Fruit fly (Drosophila melanogaster) Kc167 (cell line): ENCODE measurements around the gene CG13314.

Experiments used
- Myc ChIP-seq: fragments of >200 bp; optimal IDR thresholded peaks from 2 replicates; lab custom pipeline; 2017; ENCODE audit warnings: missing external identifiers
- Sin3A ChIP-seq: fragments of >200 bp; optimal IDR thresholded peaks from 2 replicates; lab custom pipeline; 2018; ENCODE audit warnings: missing external identifiers
- h ChIP-seq: fragments of >200 bp; optimal IDR thresholded peaks from 3 replicates; lab custom pipeline; 2018; ENCODE audit warnings: missing external identifiers
- insv ChIP-seq: fragments of >200 bp; optimal IDR thresholded peaks from 3 replicates; lab custom pipeline; 2018; ENCODE audit warnings: missing external identifiers
- psq ChIP-seq: fragments of >200 bp; optimal IDR thresholded peaks from 2 replicates; lab custom pipeline; 2017; ENCODE audit warnings: missing external identifiers
- ttk ChIP-seq: sonication (Bioruptor generic); optimal IDR thresholded peaks from 2 replicates; lab custom pipeline; 2017; ENCODE audit warnings: missing external identifiers

CG13314 gene

DNA sequence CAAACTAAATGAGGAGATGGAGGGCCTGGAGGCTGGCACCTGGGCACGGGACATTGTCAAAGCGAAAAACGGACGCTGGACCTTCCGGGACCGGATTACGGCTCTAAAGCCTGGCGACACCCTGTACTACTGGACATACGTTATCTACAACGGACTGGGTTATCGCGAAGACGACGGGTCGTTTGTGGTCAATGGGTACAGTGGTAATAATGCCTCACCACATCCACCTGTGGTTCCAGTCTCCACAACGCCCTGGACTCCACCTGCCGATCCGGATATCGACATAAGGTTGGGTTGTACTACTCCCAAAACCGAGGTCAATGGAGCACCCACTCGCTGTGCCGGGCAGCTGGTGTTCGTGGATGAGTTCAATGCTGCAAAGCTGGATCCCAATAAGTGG is 26.4 kb upstream of the CG13314 start:
- TF ChIP-seq ttk (lab: Kevin White, UChicago) (no peak), Sin3A (lab: Kevin White, UChicago) (no peak)

DNA sequence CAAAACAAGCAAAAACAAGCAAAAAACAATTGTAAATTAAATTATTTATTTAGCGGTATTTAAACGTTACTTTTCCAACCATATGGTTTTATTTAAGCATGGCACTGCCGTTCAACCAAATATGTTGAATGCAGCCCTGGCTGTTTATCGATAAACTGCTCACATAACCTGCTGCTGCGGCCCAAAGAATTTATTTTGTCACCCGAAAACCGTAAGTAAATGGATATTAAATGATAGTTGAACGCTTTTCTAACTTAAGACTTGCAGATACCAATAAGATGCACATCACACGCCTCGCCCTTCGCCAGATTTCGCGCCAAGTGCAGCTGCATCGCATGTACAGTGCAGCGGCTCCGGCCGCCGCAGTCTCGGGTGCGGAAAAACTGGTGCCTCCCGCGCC is 24.9 kb upstream of the CG13314 start, which contains the start of gene mRpL12:
Gene mRpL12 (plus strand): TSS at position 123 of the 400 bp plus-strand sequence.
- TF ChIP-seq Myc (no peak), Sin3A (lab: Kevin White, UChicago) (no peak), h (lab: Kevin White, UChicago) (no peak), insv (lab: Kevin White, UChicago) (no peak), ttk (lab: Kevin White, UChicago) (no peak), psq (no peak)

DNA sequence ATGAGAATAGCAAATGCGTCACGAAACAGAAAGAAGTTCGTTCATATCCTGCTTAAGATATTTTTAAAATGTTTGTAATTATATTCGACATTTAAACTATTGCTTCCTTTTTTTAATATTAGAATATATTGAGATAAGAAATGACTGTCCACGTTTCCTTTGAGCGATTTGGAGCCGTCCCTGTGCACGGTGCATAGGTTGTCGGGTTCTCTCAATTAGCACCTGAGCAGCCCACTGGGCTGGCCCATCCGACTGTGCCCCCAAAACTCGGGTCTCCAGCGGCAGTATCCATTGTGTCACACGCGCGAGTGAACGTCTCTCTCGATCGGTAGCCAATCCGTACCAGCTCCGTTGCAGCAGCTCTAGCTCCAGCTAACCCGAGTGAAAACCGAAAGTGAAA is 23.0 kb upstream of the CG13314 start, which contains the start of gene CG13313:
Gene CG13313 (plus strand): TSS at position 301 of the 400 bp plus-strand sequence.
- TF ChIP-seq Sin3A (lab: Kevin White, UChicago), result no peak
- no peak for TF ChIP-seq Myc
- TF ChIP-seq ttk (lab: Kevin White, UChicago), result no peak
- TF ChIP-seq psq, result no peak
- TF ChIP-seq insv (lab: Kevin White, UChicago), result no peak
- TF ChIP-seq h (lab: Kevin White, UChicago), result no peak

DNA sequence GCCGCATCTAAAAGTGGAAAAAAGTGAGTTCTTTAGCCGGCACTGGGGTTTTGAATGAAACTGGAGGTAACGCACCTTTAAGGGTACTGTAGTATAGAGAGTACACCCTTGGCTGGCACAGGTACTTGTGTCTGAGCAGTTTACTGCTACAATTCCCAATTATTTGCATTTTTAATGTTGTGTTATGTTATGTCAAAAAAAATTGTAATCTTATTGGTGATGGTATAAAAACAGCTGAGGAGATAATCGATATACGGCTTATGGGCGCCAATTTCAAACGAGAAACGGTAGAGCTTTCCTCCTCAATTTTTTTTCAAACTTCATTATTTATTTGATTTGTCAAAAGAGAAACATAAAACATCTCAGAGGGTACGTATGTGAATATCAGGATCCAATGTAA is 17.1 kb upstream of the CG13314 start, which contains the start of gene ValRS-m:
Gene ValRS-m (minus strand): TSS at position 312 of the 400 bp plus-strand sequence.
- no peak for TF ChIP-seq insv (lab: Kevin White, UChicago)
- no peak for TF ChIP-seq Sin3A (lab: Kevin White, UChicago)
- TF ChIP-seq h (lab: Kevin White, UChicago), result no peak
- no peak for TF ChIP-seq ttk (lab: Kevin White, UChicago)
- no peak for TF ChIP-seq Myc
- TF ChIP-seq psq, result no peak

DNA sequence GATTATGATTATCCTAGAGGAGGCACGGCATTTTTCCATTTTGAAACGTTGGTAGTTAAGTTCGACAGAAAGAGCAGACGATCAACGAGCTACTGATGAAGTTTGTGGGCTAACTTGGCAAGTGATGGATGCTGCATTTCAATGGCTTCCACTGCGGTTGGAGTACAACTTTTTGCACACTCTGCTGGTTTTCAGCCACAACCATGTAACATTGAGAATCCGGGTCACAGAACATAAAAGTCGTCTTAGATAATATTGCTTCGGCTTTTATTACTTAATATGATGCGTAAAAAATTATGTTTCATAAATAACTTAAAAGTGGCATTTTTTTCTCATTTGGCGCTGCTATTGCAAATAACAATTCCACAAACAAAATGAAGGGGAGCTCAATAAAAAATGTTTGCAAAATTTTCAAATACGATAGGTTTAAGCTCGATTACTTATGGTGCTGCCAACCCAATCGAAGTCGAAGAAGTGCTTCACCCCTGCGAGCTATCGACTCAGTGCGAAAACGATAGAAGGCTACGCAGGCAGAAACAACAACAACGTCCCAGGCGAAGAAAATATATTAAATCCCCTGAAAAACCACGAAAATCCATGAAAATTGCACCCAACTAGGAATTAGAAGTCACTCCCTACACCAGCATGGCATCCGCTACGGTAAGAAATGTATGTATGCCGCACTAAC is 15.1 kb upstream of the CG13314 start, which contains the start of the genes CG5653 and CG5021:
Gene CG5653 (minus strand): TSS at position 51 of the 688 bp plus-strand sequence.
Gene CG5021 (plus strand): TSS at position 506 of the 688 bp plus-strand sequence.
- TF ChIP-seq insv (lab: Kevin White, UChicago), result no peak
- no peak for TF ChIP-seq Sin3A (lab: Kevin White, UChicago)
- TF ChIP-seq Myc, result no peak
- no peak for TF ChIP-seq ttk (lab: Kevin White, UChicago)
- TF ChIP-seq psq, result no peak
- no peak for TF ChIP-seq h (lab: Kevin White, UChicago)

DNA sequence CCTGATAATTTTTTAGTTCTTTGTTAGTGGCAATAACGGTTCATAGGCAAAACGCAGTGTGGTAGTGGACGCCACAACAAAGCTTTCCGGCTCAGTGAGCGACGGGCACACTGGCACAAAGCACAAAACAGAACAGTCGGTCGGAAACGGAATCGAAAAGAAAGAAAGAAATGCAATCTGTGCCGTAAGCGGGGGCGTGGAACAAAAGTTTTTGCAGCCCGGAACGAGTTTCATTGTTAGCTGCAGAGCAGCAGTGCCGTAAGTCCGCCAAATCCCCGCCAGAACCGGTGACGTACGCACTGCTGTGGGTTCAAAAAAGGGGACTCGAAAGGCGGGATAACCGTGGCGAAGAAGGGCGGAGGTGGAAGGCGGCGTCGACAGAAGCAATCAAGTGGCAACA is 13.2 kb upstream of the CG13314 start, which contains the start of gene CG5026:
Gene CG5026 (plus strand): TSS at position 92 of the 400 bp plus-strand sequence.
- TF ChIP-seq h (lab: Kevin White, UChicago) (no peak), ttk (lab: Kevin White, UChicago) (no peak), psq (no peak), insv (lab: Kevin White, UChicago) (no peak), Myc (no peak), Sin3A (lab: Kevin White, UChicago) (no peak)

DNA sequence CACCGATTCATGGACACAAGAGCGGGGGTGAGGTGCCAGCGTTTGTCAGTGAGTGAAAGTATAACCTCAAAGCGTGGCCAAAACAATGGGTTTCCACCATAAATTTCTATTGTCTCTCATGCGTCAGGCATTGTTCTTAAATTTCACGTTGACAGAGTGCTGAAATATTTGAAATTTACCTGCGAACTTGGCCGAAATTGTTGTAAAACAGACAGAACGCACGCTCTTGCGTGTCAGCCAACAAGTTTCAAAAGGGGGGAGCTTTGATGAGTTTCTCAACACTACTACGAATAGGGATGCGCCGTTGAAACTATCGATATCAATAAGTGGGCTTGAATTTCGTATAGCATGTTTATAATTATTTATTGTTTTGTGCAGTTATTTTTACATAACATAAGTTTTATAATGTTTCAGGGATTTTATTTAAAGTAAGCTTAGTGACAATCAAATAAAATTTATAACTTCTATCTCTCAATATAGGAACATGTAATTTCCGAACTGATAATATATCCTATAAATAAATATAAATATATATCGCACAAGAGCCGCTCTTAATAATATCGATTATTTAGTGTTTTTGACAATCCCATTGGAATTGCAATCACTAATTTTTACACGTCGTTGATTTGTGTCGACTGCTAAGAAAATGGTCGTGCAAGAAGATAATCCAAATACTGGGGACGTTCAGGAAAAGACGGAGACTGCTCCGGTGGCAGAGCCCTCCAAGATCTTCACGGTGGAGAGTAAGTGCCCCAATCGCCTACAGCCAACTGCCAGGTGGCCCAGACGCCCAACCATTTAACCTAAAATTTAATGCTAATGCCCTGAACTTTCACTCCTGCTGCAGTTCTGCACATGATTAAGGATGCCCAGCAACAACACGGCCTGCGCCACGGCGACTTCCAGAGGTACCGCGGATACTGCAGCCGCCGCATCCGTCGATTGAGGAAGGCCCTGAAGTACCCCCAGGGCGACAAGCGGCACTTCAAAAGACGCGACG is 6.8 kb upstream of the CG13314 start, which contains the start of the genes pix and Srp68:
Gene pix (minus strand): TSS at position 288 of the 1,000 bp plus-strand sequence.
Gene Srp68 (plus strand): TSS at position 569 of the 1,000 bp plus-strand sequence.
- no peak for TF ChIP-seq h (lab: Kevin White, UChicago)
- TF ChIP-seq insv (lab: Kevin White, UChicago), result no peak

DNA sequence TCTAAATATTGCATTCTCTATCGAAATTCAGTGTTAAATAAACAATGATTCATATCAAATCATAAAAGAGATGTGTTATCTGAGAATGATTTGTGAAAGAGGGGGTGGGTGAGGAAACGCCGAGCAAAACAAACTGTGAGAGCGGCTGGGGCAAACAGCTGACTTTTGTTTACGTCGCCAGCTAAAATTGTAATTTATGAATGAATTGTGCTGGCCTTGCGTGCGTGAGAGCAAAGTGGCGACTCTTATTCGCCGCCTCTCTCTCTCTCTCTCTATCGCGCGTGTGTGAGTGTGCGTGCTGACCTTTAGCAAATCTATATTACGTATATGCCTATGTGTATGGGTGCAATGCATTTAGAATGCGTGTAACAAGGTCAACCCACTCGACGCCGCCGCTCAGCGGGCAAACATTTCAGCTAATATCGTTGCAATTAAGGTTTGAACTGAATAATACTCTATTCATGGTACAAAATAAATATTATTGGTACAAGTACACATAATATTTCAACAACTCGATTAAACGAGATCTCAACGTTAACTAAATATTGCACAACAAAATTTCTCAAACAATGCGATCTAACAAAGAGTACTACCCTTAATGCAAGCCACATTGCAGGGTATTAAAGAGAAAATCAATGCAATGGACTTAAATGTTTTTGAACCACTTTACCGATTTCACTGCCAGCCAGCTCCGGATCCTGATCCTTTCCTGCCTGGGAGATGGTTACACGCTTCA is 2.7 kb upstream of the CG13314 start:
- no peak for TF ChIP-seq Sin3A (lab: Kevin White, UChicago)
- TF ChIP-seq Myc, result no peak
- no peak for TF ChIP-seq psq
- TF ChIP-seq ttk (lab: Kevin White, UChicago), result no peak
- TF ChIP-seq h (lab: Kevin White, UChicago), result no peak
- TF ChIP-seq insv (lab: Kevin White, UChicago), result no peak

DNA sequence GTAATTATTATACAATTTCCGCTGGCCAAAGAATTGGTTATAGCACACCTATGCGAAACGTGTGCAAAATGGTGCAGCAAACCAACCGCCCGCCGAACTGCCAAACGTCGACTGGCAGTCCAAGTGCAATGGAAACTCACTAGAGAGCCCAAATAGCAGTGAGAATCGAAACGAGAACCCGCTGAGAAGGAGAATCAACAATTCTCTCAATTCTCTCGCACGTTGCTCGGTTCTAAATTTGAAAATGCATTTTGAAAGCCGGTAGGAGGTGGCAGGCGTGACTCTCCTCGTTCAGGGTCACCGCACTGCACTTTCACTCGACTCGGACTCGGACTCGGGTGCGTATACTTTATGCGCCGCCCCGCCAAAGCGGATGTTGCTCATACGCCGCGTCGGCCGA is 1.8 kb upstream of the CG13314 start, which contains the start of gene CG5644:
Gene CG5644 (minus strand): TSS at position 101 of the 400 bp plus-strand sequence.
- no peak for TF ChIP-seq ttk (lab: Kevin White, UChicago)
- TF ChIP-seq Myc, result no peak
- TF ChIP-seq h (lab: Kevin White, UChicago), result no peak
- TF ChIP-seq psq, result no peak
- TF ChIP-seq Sin3A (lab: Kevin White, UChicago), result no peak
- no peak for TF ChIP-seq insv (lab: Kevin White, UChicago)

DNA sequence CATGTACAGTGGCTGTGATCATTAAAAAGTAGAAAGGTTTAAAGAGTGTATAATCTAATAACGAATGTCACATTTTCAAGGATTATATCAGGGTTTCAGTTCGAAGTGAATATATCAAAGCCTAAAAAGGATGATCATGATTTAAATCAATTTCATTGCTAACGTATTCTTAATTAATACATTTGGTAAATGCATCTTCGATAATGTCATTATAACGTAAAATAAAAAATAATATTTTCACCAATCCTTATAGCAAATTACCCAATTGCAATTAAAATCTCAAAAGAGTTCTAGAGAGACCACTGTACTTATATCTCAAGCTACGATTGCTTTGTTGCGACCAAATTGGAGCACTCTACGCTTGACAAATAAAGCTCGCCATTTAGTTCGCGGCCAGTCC is 449 bp downstream of the CG13314 start:
- TF ChIP-seq Sin3A (lab: Kevin White, UChicago) (no peak), Myc (no peak), h (lab: Kevin White, UChicago) (no peak), psq (no peak), ttk (lab: Kevin White, UChicago) (no peak), insv (lab: Kevin White, UChicago) (no peak)
